Worm (Caenorhabditis elegans): ENCODE measurements around the gene Y62H9A.11.

DNA sequence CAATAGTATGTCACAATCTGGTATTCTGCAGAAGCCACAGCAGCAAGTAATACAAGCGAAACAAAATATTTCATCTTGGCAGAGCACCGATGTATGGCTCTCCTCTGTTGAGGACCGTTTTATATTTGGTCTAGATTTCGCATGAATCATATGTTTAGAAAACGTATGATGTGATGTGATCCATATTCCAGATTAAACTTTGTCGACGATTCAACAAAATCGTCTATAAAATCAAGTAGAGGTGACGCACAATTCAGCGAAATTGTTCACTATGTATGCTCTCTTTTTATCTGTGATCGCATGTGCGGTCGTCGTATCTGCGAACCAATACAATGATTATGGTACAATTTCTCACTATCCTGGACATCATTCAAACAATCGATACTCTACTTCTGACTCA, 27.3 kb downstream of the Y62H9A.11 start, which contains the start of the genes Y62H9A.3 and Y62H9A.4:
- TF ChIP-seq cog-1 (tag; optimal IDR thresholded peaks at IDR 0.05) (no peak), ref-1 (GFP tag; conservative IDR thresholded peaks at IDR 0.05) (no peak), med-1 (GFP tag; optimal IDR thresholded peaks at IDR 0.05; ENCODE audit: insufficient read depth) (no peak), flt-1 (GFP tag; IDR thresholded peaks at IDR 0.05) (no peak), ztf-29 (GFP tag; IDR thresholded peaks at IDR 0.05) (no peak)
